Worm (Caenorhabditis elegans) whole organism, L1 larva: ENCODE data around the gene F49F1.7.

Source experiments
- aly-2 ChIP-seq: fragments of 150-350 bp; optimal IDR thresholded peaks from 2 replicates; lab custom pipeline; 2014; ENCODE audit warnings: missing biosample characterization, missing genetic modification characterization
- fos-1 ChIP-seq: fragments of 150-350 bp; optimal IDR thresholded peaks from 2 replicates; lab custom pipeline; 2014; ENCODE audit warnings: missing biosample characterization, missing genetic modification characterization
- irx-1 ChIP-seq: sonication (generic microtip); optimal IDR thresholded peaks from 2 replicates; lab custom pipeline; 2016; ENCODE audit warnings: missing genetic modification characterization, missing compliant biosample characterization
- lin-13 ChIP-seq: fragments of 150-350 bp; optimal IDR thresholded peaks from 2 replicates; lab custom pipeline; 2014; ENCODE audit warnings: missing biosample characterization, missing genetic modification reagents, missing genetic modification characterization
- mab-9 ChIP-seq: fragments of 200-800 bp; sonication (Bioruptor generic); IDR thresholded peaks from 2 replicates; pipeline ENCODE4 v1.3.6; 2022; ENCODE audit warnings: missing genetic modification reagents, missing genetic modification characterization, missing compliant biosample characterization
- mef-2 ChIP-seq: fragments of 150-350 bp; optimal IDR thresholded peaks from 2 replicates; lab custom pipeline; 2014; ENCODE audit warnings: missing biosample characterization, missing genetic modification characterization
- nhr-12 ChIP-seq: sonication (generic microtip); optimal IDR thresholded peaks from 2 replicates; lab custom pipeline; 2017; ENCODE audit warnings: missing biosample characterization, missing genetic modification characterization
- nhr-19 ChIP-seq: fragments of 200-800 bp; sonication (Bioruptor generic); conservative IDR thresholded peaks from 2 replicates; pipeline ENCODE4 v1.3.6; 2022; ENCODE audit warnings: missing genetic modification characterization, missing compliant biosample characterization
- nhr-237 ChIP-seq: fragments of 150-350 bp; optimal IDR thresholded peaks from 2 replicates; lab custom pipeline; 2014; ENCODE audit warnings: missing biosample characterization, missing genetic modification characterization
- nhr-76 ChIP-seq: sonication (generic microtip); optimal IDR thresholded peaks from 2 replicates; lab custom pipeline; 2017; ENCODE audit warnings: missing biosample characterization, missing genetic modification characterization
- pqm-1 ChIP-seq: sonication (generic microtip); optimal IDR thresholded peaks from 3 replicates; lab custom pipeline; 2017; ENCODE audit warnings: missing biosample characterization, missing genetic modification characterization
- skn-1 ChIP-seq: fragments of 150-350 bp; optimal IDR thresholded peaks from 2 replicates; lab custom pipeline; 2014; ENCODE audit warnings: missing biosample characterization, missing genetic modification characterization
- swsn-7 ChIP-seq: sonication (generic microtip); optimal IDR thresholded peaks from 2 replicates; lab custom pipeline; 2016; ENCODE audit warnings: missing genetic modification characterization, missing compliant biosample characterization
- tbx-2 ChIP-seq: sonication (generic microtip); optimal IDR thresholded peaks from 2 replicates; lab custom pipeline; 2016; ENCODE audit warnings: missing genetic modification characterization, missing compliant biosample characterization

DNA sequence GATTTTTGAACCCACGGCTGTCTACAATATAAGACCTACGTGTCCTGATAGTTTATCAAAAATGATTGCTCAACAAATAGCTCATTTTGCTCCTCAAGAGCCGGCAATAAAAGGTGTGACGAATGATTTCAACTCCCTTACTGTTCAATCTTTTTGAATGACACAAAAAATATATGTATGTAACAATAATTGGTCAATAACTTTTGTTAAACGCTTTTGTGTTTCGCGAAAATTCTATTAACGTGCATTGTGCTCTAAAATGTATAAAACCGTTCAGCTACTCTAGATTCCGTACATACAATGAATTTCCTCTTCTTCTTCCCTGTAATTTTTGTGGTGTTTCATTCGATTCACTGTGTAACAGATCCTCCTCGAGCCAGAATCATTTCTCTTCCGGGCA is 46.0 kb downstream of the F49F1.7 start, which contains the start of gene C35B1.4:
- TF ChIP-seq nhr-12 (tag; lab: Kevin White, UChicago) (no peak), aly-2 (no peak), lin-13 (GFP tag; lab: Kevin White, UChicago) (no peak), tbx-2 (tag; lab: Kevin White, UChicago) (no peak), skn-1 (tag; lab: Kevin White, UChicago) (no peak), nhr-237 (tag; lab: Kevin White, UChicago) (no peak), mab-9 (GFP tag; lab: Robert Waterston, UW) (no peak), nhr-19 (GFP tag; lab: Robert Waterston, UW) (no peak), fos-1 (no peak), swsn-7 (no peak), pqm-1 (tag; lab: Kevin White, UChicago) (no peak), mef-2 (tag; lab: Kevin White, UChicago) (no peak), nhr-76 (no peak), irx-1 (no peak)
